Worm (Caenorhabditis elegans) whole organism, L2 larva: ENCODE results near the gene npp-10.

Experiments used
- egl-27 ChIP-seq: sonication (generic microtip); optimal IDR thresholded peaks from 3 replicates; lab custom pipeline; 2017; ENCODE audit warnings: missing biosample characterization, missing genetic modification reagents, missing genetic modification characterization
- sem-4 ChIP-seq: fragments of 150-350 bp; optimal IDR thresholded peaks from 2 replicates; lab custom pipeline; 2014; ENCODE audit warnings: missing biosample characterization, missing genetic modification reagents, missing genetic modification characterization

ce11 chrIII:6008989-6009610 is 10.3 kb downstream of the npp-10 start, which contains the start of the genes gcna-1 and eftu-2:
- TF ChIP-seq egl-27 (no peak), sem-4 (tag; lab: Kevin White, UChicago) (no peak)
